Fruit fly (Drosophila melanogaster) whole organism, prepupa: ENCODE measurements around the gene Fancl.

Experiments used
- CG11902 ChIP-seq: fragments of 200-800 bp; sonication (Bioruptor generic); optimal IDR thresholded peaks from 3 replicates; lab custom pipeline; 2016; ENCODE audit warnings: missing biosample characterization, missing genetic modification characterization
- CG32006 ChIP-seq: fragments of 200-800 bp; sonication (Bioruptor generic); optimal IDR thresholded peaks from 3 replicates; lab custom pipeline; 2017; ENCODE audit warnings: missing biosample characterization, mild to moderate bottlenecking, missing genetic modification characterization
- CG3919 ChIP-seq: fragments of 200-800 bp; sonication (Bioruptor generic); optimal IDR thresholded peaks from 3 replicates; lab custom pipeline; 2016; ENCODE audit warnings: missing biosample characterization, missing genetic modification characterization
- CG6163 ChIP-seq: fragments of 200-800 bp; sonication (Bioruptor generic); IDR thresholded peaks from 3 replicates; pipeline ENCODE4 v1.3.6; 2022; ENCODE audit warnings: missing biosample characterization, missing genetic modification characterization
- CG8319 ChIP-seq: fragments of 200-800 bp; sonication (Bioruptor generic); optimal IDR thresholded peaks from 3 replicates; lab custom pipeline; 2016; ENCODE audit warnings: missing biosample characterization, missing genetic modification characterization
- CG8632 ChIP-seq: fragments of 200-800 bp; sonication (Bioruptor generic); optimal IDR thresholded peaks from 3 replicates; lab custom pipeline; 2016; ENCODE audit warnings: missing biosample characterization, missing genetic modification characterization
- Gug ChIP-seq: fragments of 200-800 bp; sonication (Bioruptor generic); IDR thresholded peaks from 2 replicates; pipeline ENCODE4 v1.3.6; 2022; ENCODE audit warnings: missing biosample characterization, missing genetic modification characterization
- net ChIP-seq: fragments of 200-800 bp; sonication (Bioruptor generic); optimal IDR thresholded peaks from 3 replicates; lab custom pipeline; 2016; ENCODE audit warnings: missing biosample characterization, missing genetic modification characterization

DNA sequence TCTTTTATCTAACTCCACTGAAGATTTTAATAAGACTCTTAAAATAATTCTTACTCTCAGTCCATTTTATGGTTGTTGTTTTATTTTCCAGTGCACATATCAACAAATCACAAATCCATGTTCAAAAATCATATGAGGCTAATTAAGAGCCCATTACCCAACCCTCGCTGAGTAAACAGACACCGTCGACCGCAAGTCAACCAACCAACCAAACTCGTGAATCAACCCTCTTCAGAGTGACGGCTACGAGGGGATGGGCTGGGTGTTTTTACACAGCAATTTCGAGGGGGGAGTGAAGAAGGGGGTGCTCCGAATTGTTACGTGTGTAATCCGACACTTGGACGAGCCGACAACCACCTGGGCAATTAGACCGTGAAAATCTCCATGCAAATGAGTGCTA is 16.1 kb upstream of the Fancl start:
- TF ChIP-seq CG11902 (GFP tag; lab: Kevin White, UChicago) (no peak), CG8319 (no peak), CG6163 (GFP tag; lab: Robert Waterston, UW) (no peak), CG8632 (GFP tag; lab: Kevin White, UChicago) (no peak), Gug (GFP tag; lab: Robert Waterston, UW) (no peak), CG32006 (no peak), CG3919 (no peak), net (GFP tag; lab: Kevin White, UChicago) (no peak)
